Fruit fly (Drosophila melanogaster) whole organism, embryonic: ENCODE data around the gene nbs.
A peak's percentile ranks its signal among the peaks of the same experiment; 100 is the strongest.

Experiments
- Atf6 ChIP-seq: fragments of 200-800 bp; sonication (Bioruptor generic); IDR thresholded peaks from 2 replicates; pipeline ENCODE4 v1.3.6; 2022; ENCODE audit warnings: missing biosample characterization, missing genetic modification characterization
- CG10209 ChIP-seq: fragments of 200-800 bp; sonication (Bioruptor generic); optimal IDR thresholded peaks from 3 replicates; lab custom pipeline; 2017; ENCODE audit warnings: missing biosample characterization, mild to moderate bottlenecking, missing genetic modification characterization, missing genetic modification reagents
- CG10267 ChIP-seq: fragments of 200-800 bp; sonication (Bioruptor generic); optimal IDR thresholded peaks from 2 replicates; lab custom pipeline; 2018; ENCODE audit warnings: missing biosample characterization, mild to moderate bottlenecking, missing genetic modification characterization, moderate library complexity
- CG11504 ChIP-seq: fragments of 200-800 bp; sonication (Bioruptor generic); optimal IDR thresholded peaks from 3 replicates; lab custom pipeline; 2019; ENCODE audit warnings: missing biosample characterization, mild to moderate bottlenecking, missing genetic modification characterization, moderate library complexity
- CG13123 ChIP-seq: fragments of 200-800 bp; sonication (Bioruptor generic); optimal IDR thresholded peaks from 2 replicates; lab custom pipeline; 2016; ENCODE audit warnings: missing biosample characterization, missing genetic modification characterization
- CG13424 ChIP-seq: fragments of 200-800 bp; sonication (Bioruptor generic); optimal IDR thresholded peaks from 2 replicates; lab custom pipeline; 2019; ENCODE audit warnings: missing biosample characterization, mild to moderate bottlenecking, missing genetic modification characterization, moderate library complexity
- CG17361 ChIP-seq: fragments of 200-800 bp; sonication (Bioruptor generic); IDR thresholded peaks from 3 replicates; pipeline ENCODE4 v1.3.6; 2022; ENCODE audit warnings: missing biosample characterization, missing genetic modification characterization
- CG17385 ChIP-seq: fragments of 200-800 bp; sonication (Bioruptor generic); optimal IDR thresholded peaks from 3 replicates; lab custom pipeline; 2018; ENCODE audit warnings: missing biosample characterization, mild to moderate bottlenecking, missing genetic modification characterization
- CG17802 ChIP-seq: fragments of 200-800 bp; sonication (Bioruptor generic); optimal IDR thresholded peaks from 2 replicates; lab custom pipeline; 2018; ENCODE audit warnings: missing biosample characterization, mild to moderate bottlenecking, missing genetic modification characterization, moderate library complexity
- CG18011 ChIP-seq: fragments of 200-800 bp; sonication (Bioruptor generic); optimal IDR thresholded peaks from 2 replicates; lab custom pipeline; 2017; ENCODE audit warnings: missing biosample characterization, missing genetic modification characterization, mild to moderate bottlenecking, moderate library complexity, missing genotype
- CG1832 ChIP-seq: fragments of 200-800 bp; sonication (Bioruptor generic); optimal IDR thresholded peaks from 2 replicates; lab custom pipeline; 2017; ENCODE audit warnings: missing biosample characterization, mild to moderate bottlenecking, missing genetic modification characterization, inconsistent platforms
- CG18619 ChIP-seq: fragments of 200-800 bp; sonication (Bioruptor generic); optimal IDR thresholded peaks from 3 replicates; lab custom pipeline; 2017; ENCODE audit warnings: missing biosample characterization, mild to moderate bottlenecking, missing genetic modification characterization
- CG2129 ChIP-seq: fragments of 200-800 bp; sonication (Bioruptor generic); IDR thresholded peaks from 2 replicates; pipeline ENCODE4 v1.3.6; 2022; ENCODE audit warnings: missing biosample characterization, missing genetic modification characterization; ENCODE audit not compliant: partially characterized antibody
- CG2889 ChIP-seq: fragments of 200-800 bp; sonication (Bioruptor generic); IDR thresholded peaks from 3 replicates; pipeline ENCODE4 v1.3.6; 2022; ENCODE audit warnings: missing biosample characterization, missing genetic modification characterization
- CG34224 ChIP-seq: fragments of 200-800 bp; sonication (Bioruptor generic); IDR thresholded peaks from 3 replicates; pipeline ENCODE4 v1.3.6; 2022; ENCODE audit warnings: missing biosample characterization, missing genetic modification characterization; ENCODE audit not compliant: partially characterized antibody
- CG3726 ChIP-seq: fragments of 200-800 bp; sonication (Bioruptor generic); IDR thresholded peaks from 3 replicates; pipeline ENCODE4, ENCODE4 v1.3.6; 2022; ENCODE audit warnings: missing biosample characterization, missing genetic modification characterization
- CG4282 ChIP-seq: fragments of 200-800 bp; sonication (Bioruptor generic); optimal IDR thresholded peaks from 2 replicates; lab custom pipeline; 2016; ENCODE audit warnings: missing biosample characterization, missing genetic modification characterization
- CG6689 ChIP-seq: fragments of 200-800 bp; sonication (Bioruptor generic); IDR thresholded peaks from 2 replicates; pipeline ENCODE4 v1.3.6; 2022; ENCODE audit warnings: missing biosample characterization, missing genetic modification characterization
- CG6813 ChIP-seq: fragments of 200-800 bp; sonication (Bioruptor generic); optimal IDR thresholded peaks from 2 replicates; lab custom pipeline; 2017; ENCODE audit warnings: missing biosample characterization, missing genetic modification characterization, mild to moderate bottlenecking, moderate library complexity, missing genetic modification reagents
- CG6854 ChIP-seq: fragments of 200-800 bp; sonication (Bioruptor generic); optimal IDR thresholded peaks from 3 replicates; lab custom pipeline; 2017; ENCODE audit warnings: missing biosample characterization, mild to moderate bottlenecking, missing genetic modification characterization
- CG8388 ChIP-seq: fragments of 200-800 bp; sonication (Bioruptor generic); optimal IDR thresholded peaks from 2 replicates; lab custom pipeline; 2019; ENCODE audit warnings: missing biosample characterization, mild to moderate bottlenecking, missing genetic modification characterization, moderate library complexity
- CG8944 ChIP-seq: fragments of 200-800 bp; sonication (Bioruptor generic); optimal IDR thresholded peaks from 3 replicates; lab custom pipeline; 2016; ENCODE audit warnings: missing biosample characterization, missing genetic modification characterization
- CG9437 ChIP-seq: fragments of 200-800 bp; sonication (Bioruptor generic); optimal IDR thresholded peaks from 2 replicates; lab custom pipeline; 2018; ENCODE audit warnings: missing biosample characterization, mild to moderate bottlenecking, missing genetic modification characterization
- CG9932 ChIP-seq: fragments of 200-800 bp; sonication (Bioruptor generic); IDR thresholded peaks from 2 replicates; pipeline ENCODE4 v1.3.6; 2022; ENCODE audit warnings: missing biosample characterization, missing genetic modification characterization
- CrebB ChIP-seq: fragments of 200-800 bp; sonication (Bioruptor generic); optimal IDR thresholded peaks from 3 replicates; lab custom pipeline; 2018; ENCODE audit warnings: missing biosample characterization, mild to moderate bottlenecking, missing genetic modification characterization
- Dp ChIP-seq: fragments of 200-800 bp; sonication (Bioruptor generic); optimal IDR thresholded peaks from 2 replicates; lab custom pipeline; 2018; ENCODE audit warnings: missing biosample characterization, mild to moderate bottlenecking, missing genetic modification characterization, moderate library complexity
- Eip74EF ChIP-seq, 2 experiments: fragments of 200-800 bp in 1 of 2; fragments of >200 bp in 1 of 2; sonication (Bioruptor generic) in 1 of 2; optimal IDR thresholded peaks; 2 replicates each; lab custom pipeline; 2017 to 2019; ENCODE audit warnings: missing biosample characterization in 2 of 2, missing genetic modification characterization in 2 of 2, mild to moderate bottlenecking in 1 of 2, moderate library complexity in 1 of 2
- H15 ChIP-seq: fragments of 200-800 bp; sonication (Bioruptor generic); IDR thresholded peaks from 3 replicates; pipeline ENCODE4 v1.3.6; 2022; ENCODE audit warnings: missing biosample characterization, missing genetic modification characterization
- Lim3 ChIP-seq: fragments of 200-800 bp; sonication (Bioruptor generic); IDR thresholded peaks from 2 replicates; pipeline ENCODE4 v1.3.6; 2022; ENCODE audit warnings: missing biosample characterization, missing genetic modification characterization
- NK7.1 ChIP-seq: fragments of 200-800 bp; sonication (Bioruptor generic); optimal IDR thresholded peaks from 3 replicates; lab custom pipeline; 2016; ENCODE audit warnings: missing biosample characterization, missing genetic modification characterization
- Rfx ChIP-seq: fragments of 200-800 bp; sonication (Bioruptor generic); IDR thresholded peaks from 2 replicates; pipeline ENCODE4 v1.3.6; 2022; ENCODE audit warnings: missing biosample characterization, missing genetic modification characterization
- Rx ChIP-seq: fragments of 200-800 bp; sonication (Bioruptor generic); IDR thresholded peaks from 2 replicates; pipeline ENCODE4 v1.3.6; 2022; ENCODE audit warnings: missing biosample characterization, missing genetic modification characterization
- Sox100B ChIP-seq: fragments of 200-800 bp; sonication (Bioruptor generic); optimal IDR thresholded peaks from 3 replicates; lab custom pipeline; 2018; ENCODE audit warnings: missing biosample characterization, mild to moderate bottlenecking, missing genetic modification characterization
- Sry-β ChIP-seq: fragments of 200-800 bp; sonication (Bioruptor generic); optimal IDR thresholded peaks from 2 replicates; lab custom pipeline; 2018; ENCODE audit warnings: missing biosample characterization, mild to moderate bottlenecking, missing genetic modification characterization, moderate library complexity
- Vsx1 ChIP-seq: fragments of 200-800 bp; sonication (Bioruptor generic); optimal IDR thresholded peaks from 2 replicates; lab custom pipeline; 2017; ENCODE audit warnings: missing biosample characterization, mild to moderate bottlenecking, missing genetic modification characterization, missing genetic modification reagents
- ara ChIP-seq: fragments of 200-800 bp; sonication (Bioruptor generic); IDR thresholded peaks from 2 replicates; pipeline ENCODE4 v1.3.6; 2022; ENCODE audit warnings: missing biosample characterization, missing genetic modification characterization
- br ChIP-seq: fragments of >200 bp; optimal IDR thresholded peaks from 2 replicates; lab custom pipeline; 2017
- disco-r ChIP-seq: fragments of 200-800 bp; sonication (Bioruptor generic); optimal IDR thresholded peaks from 2 replicates; lab custom pipeline; 2016; ENCODE audit warnings: missing biosample characterization, missing genetic modification characterization
- esg ChIP-seq: fragments of 200-800 bp; sonication (Bioruptor generic); conservative IDR thresholded peaks from 2 replicates; pipeline ENCODE4 v1.3.6; 2022; ENCODE audit warnings: missing biosample characterization, missing genetic modification characterization
- ewg ChIP-seq: fragments of 200-800 bp; sonication (Bioruptor generic); optimal IDR thresholded peaks from 3 replicates; lab custom pipeline; 2017; ENCODE audit warnings: mild to moderate bottlenecking, missing biosample characterization, missing genetic modification reagents, missing genetic modification characterization
- eyg ChIP-seq: fragments of 200-800 bp; sonication (Bioruptor generic); optimal IDR thresholded peaks from 3 replicates; lab custom pipeline; 2016; ENCODE audit warnings: missing biosample characterization, missing genetic modification characterization
- fd96Cb ChIP-seq: fragments of 200-800 bp; sonication (Bioruptor generic); optimal IDR thresholded peaks from 2 replicates; lab custom pipeline; 2018; ENCODE audit warnings: missing biosample characterization, mild to moderate bottlenecking, missing genetic modification characterization, moderate library complexity
- grau ChIP-seq: fragments of 200-800 bp; optimal IDR thresholded peaks from 3 replicates; lab custom pipeline; 2019; ENCODE audit warnings: missing biosample characterization, mild to moderate bottlenecking, missing genetic modification characterization, moderate library complexity
- nmo ChIP-seq: fragments of 200-800 bp; sonication (Bioruptor generic); optimal IDR thresholded peaks from 2 replicates; lab custom pipeline; 2018; ENCODE audit warnings: missing biosample characterization, mild to moderate bottlenecking, missing genetic modification characterization, moderate library complexity
- nom ChIP-seq: fragments of 200-800 bp; sonication (Bioruptor generic); optimal IDR thresholded peaks from 2 replicates; lab custom pipeline; 2017; ENCODE audit warnings: missing biosample characterization, missing genetic modification characterization, mild to moderate bottlenecking, moderate library complexity, missing genetic modification reagents
- pros ChIP-seq: fragments of 200-800 bp; sonication (Bioruptor generic); optimal IDR thresholded peaks from 3 replicates; lab custom pipeline; 2019; ENCODE audit warnings: missing biosample characterization, mild to moderate bottlenecking, missing genetic modification characterization, moderate library complexity
- ro ChIP-seq: fragments of 200-800 bp; sonication (Bioruptor generic); IDR thresholded peaks from 2 replicates; pipeline ENCODE4 v1.3.6; 2022; ENCODE audit warnings: missing biosample characterization, missing genetic modification characterization
- row ChIP-seq: fragments of 200-800 bp; sonication (Bioruptor generic); IDR thresholded peaks from 3 replicates; pipeline ENCODE4 v1.3.6; 2022; ENCODE audit warnings: missing biosample characterization, missing genetic modification characterization
- ssp ChIP-seq: fragments of 200-800 bp; sonication (Bioruptor generic); IDR thresholded peaks from 2 replicates; pipeline ENCODE4 v1.3.6; 2022; ENCODE audit warnings: missing biosample characterization, missing genetic modification characterization
- vvl ChIP-seq: fragments of 200-800 bp; sonication (Bioruptor generic); IDR thresholded peaks from 2 replicates; pipeline ENCODE4 v1.3.6; 2022; ENCODE audit warnings: missing biosample characterization, missing genetic modification characterization
- zen ChIP-seq: fragments of 200-800 bp; sonication (Bioruptor generic); optimal IDR thresholded peaks from 3 replicates; lab custom pipeline; 2018; ENCODE audit warnings: missing biosample characterization, mild to moderate bottlenecking, missing genetic modification characterization, moderate library complexity

nbs gene

DNA sequence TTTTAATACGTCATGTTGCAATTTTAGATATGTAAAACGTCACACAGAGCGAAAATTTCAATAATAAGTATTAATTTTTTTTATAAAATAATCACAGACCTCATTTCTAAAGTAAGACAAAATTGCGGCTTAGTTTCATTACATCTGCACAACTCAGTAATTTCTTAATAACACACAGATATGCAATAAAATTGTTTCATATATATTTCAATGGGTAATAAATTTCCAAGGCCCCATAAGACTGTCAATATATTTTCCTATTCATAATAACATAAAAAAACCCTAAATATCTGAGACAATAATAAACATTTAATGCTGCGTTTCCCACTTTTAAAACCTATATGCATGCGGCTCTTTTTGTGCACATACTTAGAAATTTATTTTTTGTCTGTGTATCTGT, 27.3 kb downstream of the nbs start (continued):
- TF ChIP-seq ewg (GFP tag; lab: Kevin White, UChicago) (peak; percentile 16), zen (no peak), Eip74EF (GFP tag; optimal IDR thresholded peaks at IDR 0.05; lab: Kevin White, UChicago) (peak in 1 of 2 experiments; percentile 33), Rfx (GFP tag; lab: Robert Waterston, UW) (no peak), Atf6 (GFP tag; lab: Robert Waterston, UW) (no peak; the same call in 1 of the 2 replicates), grau (tag; lab: Kevin White, UChicago) (peak; percentile 64), Rx (GFP tag; lab: Robert Waterston, UW) (no peak), ro (no peak), Sry-β (GFP tag; lab: Kevin White, UChicago) (no peak), ssp (GFP tag; lab: Robert Waterston, UW) (no peak), CG8944 (GFP tag; lab: Kevin White, UChicago) (no peak), CG10209 (peak; percentile 61), CG17361 (GFP tag; lab: Robert Waterston, UW) (peak; percentile 70; the same call in 2 of the 3 replicates), CG18011 (GFP tag; lab: Kevin White, UChicago) (no peak), fd96Cb (no peak), Sox100B (GFP tag; lab: Kevin White, UChicago) (peak; percentile 22), esg (0 out of 2 replicates have a peak, but pooled peaks have one; percentile 14), CG4282 (no peak), CG3726 (GFP tag; lab: Robert Waterston, UW) (no peak), CG17385 (GFP tag; lab: Kevin White, UChicago) (peak; percentile 28), vvl (GFP tag; lab: Robert Waterston, UW) (peak; percentile 32; the same call in 1 of the 2 replicates), CG34224 (no peak), CG6813 (GFP tag; lab: Kevin White, UChicago) (no peak), CG8388 (peak; percentile 19), CG1832 (GFP tag; lab: Kevin White, UChicago) (no peak), row (GFP tag; lab: Robert Waterston, UW) (peak; percentile 52; the same call in 2 of the 3 replicates), CG13123 (GFP tag; lab: Kevin White, UChicago) (no peak), nmo (GFP tag; lab: Kevin White, UChicago) (peak; percentile 56), CG18619 (GFP tag; lab: Kevin White, UChicago) (peak; percentile 13), CG17802 (tag; lab: Kevin White, UChicago) (no peak), CG2129 (GFP tag; lab: Robert Waterston, UW) (no peak), ara (GFP tag; lab: Robert Waterston, UW) (no peak), Dp (GFP tag; lab: Kevin White, UChicago) (no peak), Lim3 (GFP tag; lab: Robert Waterston, UW) (no peak), H15 (GFP tag; lab: Robert Waterston, UW) (no peak), CG11504 (tag; lab: Kevin White, UChicago) (peak; percentile 62), CG9437 (GFP tag; lab: Kevin White, UChicago) (peak; percentile 39), CG10267 (tag; lab: Kevin White, UChicago) (peak; percentile 13), pros (GFP tag; lab: Kevin White, UChicago) (no peak), br (no peak), eyg (GFP tag; lab: Kevin White, UChicago) (no peak), CG13424 (tag; lab: Kevin White, UChicago) (peak; percentile 56), CG6689 (peak; percentile 24), nom (GFP tag; lab: Kevin White, UChicago) (no peak), Vsx1 (peak; percentile 6), CrebB (tag; lab: Kevin White, UChicago) (no peak), disco-r (GFP tag; lab: Kevin White, UChicago) (no peak), CG6854 (GFP tag; lab: Kevin White, UChicago) (no peak), CG2889 (GFP tag; lab: Robert Waterston, UW) (no peak), NK7.1 (no peak), CG9932 (GFP tag; lab: Robert Waterston, UW) (no peak)
